Worm (Caenorhabditis elegans) whole organism, early embryonic: ENCODE results near the gene JC8.7.

Experiments
- ama-1 ChIP-seq: fragments of 150-350 bp; optimal IDR thresholded peaks from 2 replicates; lab custom pipeline; 2014
- flt-1 ChIP-seq: fragments of 200-800 bp; sonication (Bioruptor generic); IDR thresholded peaks from 2 replicates; pipeline ENCODE4 v1.3.6; 2022; ENCODE audit warnings: missing genetic modification characterization, missing compliant biosample characterization
- hmg-4 ChIP-seq: fragments of 200-800 bp; sonication (Bioruptor generic); optimal IDR thresholded peaks from 2 replicates; lab custom pipeline; 2018; ENCODE audit warnings: mild to moderate bottlenecking, missing genetic modification characterization, missing compliant biosample characterization
- pes-1 ChIP-seq: fragments of 200-800 bp; sonication (Bioruptor generic); IDR thresholded peaks from 2 replicates; pipeline ENCODE4 v1.3.6; 2022; ENCODE audit warnings: missing genetic modification reagents, missing genetic modification characterization, missing compliant biosample characterization
- scrt-1 ChIP-seq: fragments of 200-800 bp; sonication (Bioruptor generic); IDR thresholded peaks from 2 replicates; pipeline ENCODE4 v1.3.6; 2022; ENCODE audit warnings: missing genetic modification characterization, missing compliant biosample characterization
- sea-1 ChIP-seq: fragments of 200-800 bp; sonication (Bioruptor generic); conservative IDR thresholded peaks from 2 replicates; pipeline ENCODE4 v1.3.6; 2022; ENCODE audit warnings: missing genetic modification characterization, missing compliant biosample characterization

ce11 chrIV:13238943-13239861, 7.9 kb upstream of the JC8.7 start, which contains the start of gene tag-115:
- no peak for TF ChIP-seq ama-1
- TF ChIP-seq scrt-1, result no peak
- no peak for TF ChIP-seq pes-1 (GFP tag; lab: Robert Waterston, UW)
- TF ChIP-seq hmg-4, result no peak
- no peak for TF ChIP-seq flt-1 (GFP tag; lab: Robert Waterston, UW)
- no peak for TF ChIP-seq sea-1 (GFP tag; lab: Robert Waterston, UW)
